Worm (Caenorhabditis elegans) whole organism, young adult: ENCODE results near the gene C44C10.7.
"Not testable (repeated sequence)": the region's sequence is repeated elsewhere in the genome, so short reads cannot be mapped to it uniquely, and the experiment has no call there.

Experiments used
- B0035.1 ChIP-seq: sonication (generic microtip); optimal IDR thresholded peaks from 2 replicates; lab custom pipeline; 2016; ENCODE audit warnings: missing genetic modification characterization, mild to moderate bottlenecking, missing compliant biosample characterization, missing genotype, missing genetic modification reagents
- B0261.1 ChIP-seq: sonication (generic microtip); optimal IDR thresholded peaks from 2 replicates; lab custom pipeline; 2016; ENCODE audit warnings: mild to moderate bottlenecking, missing genetic modification characterization, moderate library complexity, missing compliant biosample characterization
- B0336.3 ChIP-seq: fragments of 200-800 bp; sonication (Bioruptor generic); IDR thresholded peaks from 2 replicates; pipeline ENCODE4 v1.3.6; 2022; ENCODE audit warnings: missing genetic modification characterization, missing compliant biosample characterization
- F10E7.11 ChIP-seq: sonication (generic microtip); optimal IDR thresholded peaks from 2 replicates; lab custom pipeline; 2017; ENCODE audit warnings: mild to moderate bottlenecking, missing genetic modification characterization, moderate library complexity, missing compliant biosample characterization
- F23B12.7 ChIP-seq: sonication (generic microtip); optimal IDR thresholded peaks from 2 replicates; lab custom pipeline; 2017; ENCODE audit warnings: missing genetic modification characterization, mild to moderate bottlenecking, missing compliant biosample characterization, antibody characterized with exemption, moderate library complexity; ENCODE audit not compliant: insufficient read depth
- F49E8.2 ChIP-seq: sonication (generic microtip); optimal IDR thresholded peaks from 3 replicates; lab custom pipeline; 2017; ENCODE audit warnings: missing genetic modification characterization, mild to moderate bottlenecking, missing compliant biosample characterization, antibody characterized with exemption, moderate library complexity; ENCODE audit not compliant: insufficient read depth
- F52B5.7 ChIP-seq: sonication (generic microtip); optimal IDR thresholded peaks from 2 replicates; lab custom pipeline; 2016; ENCODE audit warnings: mild to moderate bottlenecking, missing genetic modification characterization, missing compliant biosample characterization
- K11D2.4 ChIP-seq: fragments of 200-800 bp; sonication (Bioruptor generic); IDR thresholded peaks from 2 replicates; pipeline ENCODE4 v1.3.6; 2022; ENCODE audit warnings: missing genetic modification reagents, missing genetic modification characterization, missing compliant biosample characterization
- K12H6.12 ChIP-seq: fragments of 200-800 bp; sonication (Bioruptor generic); optimal IDR thresholded peaks from 2 replicates; lab custom pipeline; 2018; ENCODE audit warnings: mild to moderate bottlenecking, missing genetic modification characterization, missing compliant biosample characterization
- akir-1 ChIP-seq: fragments of 200-800 bp; sonication (Bioruptor generic); optimal IDR thresholded peaks from 2 replicates; lab custom pipeline; 2018; ENCODE audit warnings: mild to moderate bottlenecking, missing genetic modification characterization, moderate library complexity, missing compliant biosample characterization
- atf-7 ChIP-seq: sonication (generic microtip); optimal IDR thresholded peaks from 2 replicates; lab custom pipeline; 2017; ENCODE audit warnings: mild to moderate bottlenecking, missing genetic modification characterization, missing compliant biosample characterization
- athp-1 ChIP-seq: sonication (generic microtip); optimal IDR thresholded peaks from 2 replicates; lab custom pipeline; 2017; ENCODE audit warnings: mild to moderate bottlenecking, missing genetic modification characterization, missing compliant biosample characterization
- attf-5 ChIP-seq: fragments of 200-800 bp; sonication (Bioruptor generic); optimal IDR thresholded peaks from 2 replicates; lab custom pipeline; 2018; ENCODE audit warnings: mild to moderate bottlenecking, missing genetic modification characterization, missing compliant biosample characterization
- ccch-3 ChIP-seq: fragments of 200-800 bp; sonication (Bioruptor generic); optimal IDR thresholded peaks from 2 replicates; lab custom pipeline; 2018; ENCODE audit warnings: mild to moderate bottlenecking, missing genetic modification characterization, missing compliant biosample characterization
- cebp-1 ChIP-seq, 2 experiments: fragments of 200-800 bp in 1 of 2; sonication (Bioruptor generic) in 1 of 2; sonication (generic microtip) in 1 of 2; IDR thresholded peaks in 1 of 2; optimal IDR thresholded peaks in 1 of 2; 2 replicates each; pipeline versions ENCODE4 v1.3.6 to Lab custom; 2017 to 2022; ENCODE audit warnings: missing compliant biosample characterization in 2 of 2, missing genetic modification characterization in 2 of 2, mild to moderate bottlenecking in 1 of 2, missing genetic modification reagents in 1 of 2, moderate library complexity in 1 of 2
- ceh-27 ChIP-seq: fragments of 200-800 bp; sonication (Bioruptor generic); optimal IDR thresholded peaks from 2 replicates; lab custom pipeline; 2018; ENCODE audit warnings: mild to moderate bottlenecking, missing genetic modification characterization, moderate library complexity, missing compliant biosample characterization
- chd-7 ChIP-seq: sonication (generic microtip); optimal IDR thresholded peaks from 2 replicates; lab custom pipeline; 2016; ENCODE audit warnings: mild to moderate bottlenecking, missing genetic modification characterization, moderate library complexity, missing compliant biosample characterization
- dox-1 ChIP-seq: fragments of 200-800 bp; sonication (Bioruptor generic); IDR thresholded peaks from 2 replicates; pipeline ENCODE4 v1.3.6; 2022; ENCODE audit warnings: missing genetic modification reagents, missing genetic modification characterization, missing compliant biosample characterization
- dpff-1 ChIP-seq: sonication (generic microtip); optimal IDR thresholded peaks from 2 replicates; lab custom pipeline; 2017; ENCODE audit warnings: mild to moderate bottlenecking, missing genetic modification characterization, missing compliant biosample characterization
- dpl-1 ChIP-seq: fragments of 150-350 bp; optimal IDR thresholded peaks from 2 replicates; lab custom pipeline; 2014; ENCODE audit warnings: missing biosample characterization, missing genetic modification reagents, missing genetic modification characterization
- egl-44 ChIP-seq: fragments of 200-800 bp; sonication (Bioruptor generic); IDR thresholded peaks from 2 replicates; pipeline ENCODE4 v1.3.6; 2022; ENCODE audit warnings: missing genetic modification reagents, missing genetic modification characterization, missing compliant biosample characterization
- egrh-3 ChIP-seq: fragments of 200-800 bp; sonication (Bioruptor generic); IDR thresholded peaks from 2 replicates; pipeline ENCODE4 v1.3.6; 2022; ENCODE audit warnings: missing genetic modification reagents, missing genetic modification characterization, missing compliant biosample characterization
- fkh-3 ChIP-seq: sonication (generic microtip); optimal IDR thresholded peaks from 2 replicates; lab custom pipeline; 2016; ENCODE audit warnings: mild to moderate bottlenecking, missing genetic modification characterization, missing compliant biosample characterization
- gei-17 ChIP-seq: fragments of 200-800 bp; sonication (Bioruptor generic); optimal IDR thresholded peaks from 2 replicates; lab custom pipeline; 2018; ENCODE audit warnings: mild to moderate bottlenecking, missing genetic modification characterization, missing compliant biosample characterization
- hmg-1.2 ChIP-seq: fragments of 200-800 bp; sonication (Bioruptor generic); IDR thresholded peaks from 2 replicates; pipeline ENCODE4 v1.3.6; 2022; ENCODE audit warnings: missing genetic modification reagents, missing genetic modification characterization, missing compliant biosample characterization
- let-607 ChIP-seq, 2 experiments: fragments of 200-800 bp in 1 of 2; sonication (Bioruptor generic) in 1 of 2; sonication (generic microtip) in 1 of 2; optimal IDR thresholded peaks; 2 replicates each; lab custom pipeline; 2016 to 2018; ENCODE audit warnings: mild to moderate bottlenecking in 2 of 2, missing compliant biosample characterization in 2 of 2, missing genetic modification characterization in 2 of 2, moderate library complexity in 2 of 2, missing genotype in 1 of 2
- lin-40 ChIP-seq: sonication (generic microtip); optimal IDR thresholded peaks from 2 replicates; lab custom pipeline; 2016; ENCODE audit warnings: missing genetic modification characterization, mild to moderate bottlenecking, missing compliant biosample characterization, missing genotype, missing genetic modification reagents
- lir-1 ChIP-seq: fragments of 200-800 bp; sonication (Bioruptor generic); conservative IDR thresholded peaks from 2 replicates; pipeline ENCODE4 v1.3.6; 2022; ENCODE audit warnings: missing genetic modification reagents, missing genetic modification characterization, missing compliant biosample characterization
- mcd-1 ChIP-seq: fragments of 200-800 bp; sonication (Bioruptor generic); IDR thresholded peaks from 2 replicates; pipeline ENCODE4 v1.3.6; 2022; ENCODE audit warnings: missing genetic modification reagents, missing genetic modification characterization, missing compliant biosample characterization
- mes-4 ChIP-seq: sonication (generic microtip); optimal IDR thresholded peaks from 2 replicates; lab custom pipeline; 2016; ENCODE audit warnings: missing genotype, missing genetic modification characterization, missing compliant biosample characterization
- repo-1 ChIP-seq: sonication (generic microtip); optimal IDR thresholded peaks from 2 replicates; lab custom pipeline; 2017; ENCODE audit warnings: mild to moderate bottlenecking, missing genetic modification characterization, missing compliant biosample characterization
- snpc-4 ChIP-seq, 5 experiments: fragments of 150-350 bp in 1 of 5; sonication (generic microtip) in 4 of 5; optimal IDR thresholded peaks; 2 replicates each; lab custom pipeline; 2014 to 2018; ENCODE audit warnings: missing genetic modification characterization in 5 of 5, missing biosample characterization in 3 of 5, antibody characterized with exemption in 2 of 5, mild to moderate bottlenecking in 2 of 5, missing compliant biosample characterization in 2 of 5, missing genotype in 2 of 5, moderate library complexity in 2 of 5, missing genetic modification reagents in 1 of 5
- somi-1 ChIP-seq: fragments of 200-800 bp; sonication (Bioruptor generic); optimal IDR thresholded peaks from 2 replicates; lab custom pipeline; 2018; ENCODE audit warnings: mild to moderate bottlenecking, missing genetic modification characterization, missing compliant biosample characterization
- sptf-2 ChIP-seq: fragments of 200-800 bp; sonication (Bioruptor generic); optimal IDR thresholded peaks from 2 replicates; lab custom pipeline; 2018; ENCODE audit warnings: mild to moderate bottlenecking, missing genetic modification characterization, missing compliant biosample characterization
- tbp1 ChIP-seq: fragments of 200-800 bp; sonication (Bioruptor generic); optimal IDR thresholded peaks from 2 replicates; lab custom pipeline; 2018; ENCODE audit warnings: mild to moderate bottlenecking, missing genetic modification characterization, missing compliant biosample characterization
- tlf-1 ChIP-seq: fragments of 200-800 bp; sonication (Bioruptor generic); optimal IDR thresholded peaks from 2 replicates; lab custom pipeline; 2018; ENCODE audit warnings: mild to moderate bottlenecking, missing genetic modification characterization, missing compliant biosample characterization
- xnd-1 ChIP-seq: sonication (generic microtip); optimal IDR thresholded peaks from 2 replicates; lab custom pipeline; 2016; ENCODE audit warnings: missing genotype, missing genetic modification reagents, missing genetic modification characterization, missing compliant biosample characterization
- zfh-2 ChIP-seq: fragments of 200-800 bp; sonication (Bioruptor generic); conservative IDR thresholded peaks from 2 replicates; pipeline ENCODE4 v1.3.6; 2022; ENCODE audit warnings: missing genetic modification reagents, missing genetic modification characterization, missing compliant biosample characterization
- ztf-18 ChIP-seq: sonication (generic microtip); optimal IDR thresholded peaks from 2 replicates; lab custom pipeline; 2016; ENCODE audit warnings: missing genotype, mild to moderate bottlenecking, missing genetic modification characterization, missing compliant biosample characterization
- ztf-25 ChIP-seq: fragments of 200-800 bp; sonication (Bioruptor generic); IDR thresholded peaks from 2 replicates; pipeline ENCODE4 v1.3.6; 2022; ENCODE audit warnings: missing genetic modification reagents, missing genetic modification characterization, missing compliant biosample characterization
- ztf-26 ChIP-seq: sonication (generic microtip); optimal IDR thresholded peaks from 2 replicates; lab custom pipeline; 2017; ENCODE audit warnings: missing genetic modification characterization, missing compliant biosample characterization
- ztf-3 ChIP-seq: fragments of 200-800 bp; sonication (Bioruptor generic); optimal IDR thresholded peaks from 2 replicates; lab custom pipeline; 2018; ENCODE audit warnings: mild to moderate bottlenecking, missing genetic modification characterization, missing compliant biosample characterization

Gene C44C10.7

ce11 chrX:11645517-11645916 is 42.6 kb downstream of the C44C10.7 start (continued):
- TF ChIP-seq ccch-3 (no peak), xnd-1 (tag; lab: Kevin White, UChicago) (no peak), dpl-1 (no peak), dox-1 (GFP tag; lab: Robert Waterston, UW) (peak; percentile 57; the same call in 1 of the 2 replicates), sptf-2 (no peak), dpff-1 (peak; percentile 8), ztf-25 (0 out of 2 replicates have a peak, but pooled peaks have one; percentile 58), mes-4 (tag; lab: Kevin White, UChicago) (peak; percentile 38), ceh-27 (peak; percentile 1), F49E8.2 (no peak), F23B12.7 (tag; lab: Kevin White, UChicago) (peak; percentile 70)

- TF ChIP-seq atf-7 (peak; percentile 54), snpc-4 (tag; optimal IDR thresholded peaks at IDR 0.05; lab: Kevin White, UChicago) (peak in 2 of 4 experiments; percentile 19 to 36), ztf-26 (peak; percentile 91), K11D2.4 (GFP tag; lab: Robert Waterston, UW) (peak; percentile 53; the same call in 1 of the 2 replicates), let-607 (tag; optimal IDR thresholded peaks at IDR 0.05; lab: Kevin White, UChicago) (peak in 1 of 2 experiments; percentile 61), hmg-1.2 (GFP tag; lab: Robert Waterston, UW) (peak; percentile 71), ztf-3 (peak; percentile 100), somi-1 (GFP tag; lab: Kevin White, UChicago) (peak; percentile 90), attf-5 (GFP tag; lab: Kevin White, UChicago) (peak; percentile 67), ztf-18 (tag; lab: Kevin White, UChicago) (peak; percentile 24), repo-1 (tag; lab: Kevin White, UChicago) (peak; percentile 64), tlf-1 (GFP tag; lab: Kevin White, UChicago) (peak; percentile 57), akir-1 (GFP tag; lab: Kevin White, UChicago) (peak; percentile 56), egrh-3 (peak; percentile 89), zfh-2 (GFP tag; lab: Robert Waterston, UW) (peak; percentile 84), lin-40 (tag; lab: Kevin White, UChicago) (peak; percentile 77), lir-1 (peak; percentile 97), K12H6.12 (tag; lab: Kevin White, UChicago) (peak; percentile 98), B0336.3 (peak; percentile 74), B0035.1 (peak; percentile 20), F52B5.7 (peak; percentile 60), mcd-1 (GFP tag; lab: Robert Waterston, UW) (peak; percentile 37; the same call in 1 of the 2 replicates), F10E7.11 (peak; percentile 64), cebp-1 (tag; optimal IDR thresholded peaks at IDR 0.05; lab: Kevin White, UChicago) (peak; percentile 86), chd-7 (peak; percentile 96), B0261.1 (tag; lab: Kevin White, UChicago) (peak; percentile 29), dox-1 (GFP tag; lab: Robert Waterston, UW) (peak; percentile 85; the same call in 1 of the 2 replicates), fkh-3 (tag; lab: Kevin White, UChicago) (peak; percentile 34), egl-44 (GFP tag; lab: Robert Waterston, UW) (0 out of 2 replicates have a peak, but pooled peaks have one; percentile 50), gei-17 (GFP tag; lab: Kevin White, UChicago) (peak; percentile 56), tbp1 (peak; percentile 64), ceh-27 (peak; percentile 96), athp-1 (tag; lab: Kevin White, UChicago) (peak; percentile 63)
- TF ChIP-seq snpc-4 (GFP tag; optimal IDR thresholded peaks at IDR 0.05; lab: Kevin White, UChicago); cebp-1 (GFP tag; IDR thresholded peaks at IDR 0.05; lab: Robert Waterston, UW): not testable (repeated sequence)
- TF ChIP-seq, all 124 proteins: peak for 33; not testable (repeated sequence) for 91
These were observed 44.3 kb downstream of the C44C10.7 start, which contains the start of gene sto-4 for ce11 chrX:11643767-11644235. TSS of gene sto-4 (plus strand) at chrX:11644126.
